Worm (Caenorhabditis elegans) whole organism, L4 larva: ENCODE data around the gene flp-1.

Experiments used
- F10B5.3 ChIP-seq: sonication (generic microtip); optimal IDR thresholded peaks from 2 replicates; lab custom pipeline; 2016; ENCODE audit warnings: mild to moderate bottlenecking, missing genetic modification characterization, missing compliant biosample characterization
- F26F4.8 ChIP-seq: fragments of 200-800 bp; sonication (Bioruptor generic); conservative IDR thresholded peaks from 2 replicates; pipeline ENCODE4 v1.3.6; 2022; ENCODE audit warnings: missing genetic modification characterization, missing compliant biosample characterization
- F44E2.7 ChIP-seq: fragments of 200-800 bp; sonication (Bioruptor generic); IDR thresholded peaks from 2 replicates; pipeline ENCODE4 v2.1.2; 2022; ENCODE audit warnings: missing genetic modification characterization, missing compliant biosample characterization
- F49E8.2 ChIP-seq: sonication (generic microtip); optimal IDR thresholded peaks from 2 replicates; lab custom pipeline; 2016; ENCODE audit warnings: missing compliant biosample characterization, mild to moderate bottlenecking, missing genetic modification characterization, borderline replicate concordance
- T20F7.1 ChIP-seq: fragments of 200-800 bp; sonication (Bioruptor generic); optimal IDR thresholded peaks from 2 replicates; lab custom pipeline; 2018; ENCODE audit warnings: mild to moderate bottlenecking, missing genetic modification characterization, missing compliant biosample characterization
- Y105C5A.15 ChIP-seq: fragments of 200-800 bp; sonication (Bioruptor generic); IDR thresholded peaks from 2 replicates; pipeline ENCODE4 v1.3.6; 2022; ENCODE audit warnings: missing genetic modification characterization, missing compliant biosample characterization
- Y48G9A.11 ChIP-seq: fragments of 200-800 bp; sonication (Bioruptor generic); IDR thresholded peaks from 2 replicates; pipeline ENCODE4 v1.3.6; 2022; ENCODE audit warnings: missing genetic modification reagents, missing genetic modification characterization, missing compliant biosample characterization
- Y5F2A.4 ChIP-seq: fragments of 200-800 bp; sonication (Bioruptor generic); optimal IDR thresholded peaks from 2 replicates; lab custom pipeline; 2018; ENCODE audit warnings: mild to moderate bottlenecking, missing genetic modification characterization, missing compliant biosample characterization
- ZK546.5 ChIP-seq, 2 experiments: sonication (generic microtip); optimal IDR thresholded peaks; 2 replicates each; lab custom pipeline; 2017; ENCODE audit warnings: missing biosample characterization in 2 of 2, missing genetic modification characterization in 2 of 2
- aha-1 ChIP-seq: fragments of 150-350 bp; peaks from one replicate; lab custom pipeline; 2014; ENCODE audit warnings: missing biosample characterization, missing genetic modification characterization
- ama-1 ChIP-seq: fragments of 150-350 bp; optimal IDR thresholded peaks from 2 replicates; lab custom pipeline; 2014; ENCODE audit warnings: inconsistent platforms, mixed read lengths
- ceh-20 ChIP-seq: fragments of 200-800 bp; sonication (Bioruptor generic); IDR thresholded peaks from 2 replicates; pipeline ENCODE4 v1.3.6; 2022; ENCODE audit warnings: missing genetic modification reagents, missing genetic modification characterization, missing compliant biosample characterization
- ceh-28 ChIP-seq: fragments of 150-350 bp; optimal IDR thresholded peaks from 2 replicates; lab custom pipeline; 2014; ENCODE audit warnings: missing biosample characterization, missing genetic modification reagents, missing genetic modification characterization
- ceh-82 ChIP-seq: sonication (generic microtip); optimal IDR thresholded peaks from 2 replicates; lab custom pipeline; 2017; ENCODE audit warnings: missing biosample characterization, missing genetic modification characterization
- cey-2 ChIP-seq: sonication (generic microtip); optimal IDR thresholded peaks from 3 replicates; lab custom pipeline; 2017; ENCODE audit warnings: missing genetic modification characterization, mild to moderate bottlenecking, missing compliant biosample characterization, antibody characterized with exemption, borderline replicate concordance; ENCODE audit not compliant: insufficient read depth
- dmd-8 ChIP-seq: fragments of 200-800 bp; sonication (Bioruptor generic); IDR thresholded peaks from 2 replicates; pipeline ENCODE4 v1.3.6; 2022; ENCODE audit warnings: missing genetic modification characterization, missing compliant biosample characterization
- dpl-1 ChIP-seq: fragments of 150-350 bp; optimal IDR thresholded peaks from 2 replicates; lab custom pipeline; 2014; ENCODE audit warnings: missing biosample characterization, missing genetic modification reagents, missing genetic modification characterization
- dve-1 ChIP-seq: sonication (generic microtip); optimal IDR thresholded peaks from 2 replicates; lab custom pipeline; 2017; ENCODE audit warnings: antibody characterized with exemption, mild to moderate bottlenecking, missing genetic modification characterization, missing compliant biosample characterization; ENCODE audit not compliant: insufficient read depth
- egl-43 ChIP-seq: fragments of 200-800 bp; sonication (Bioruptor generic); IDR thresholded peaks from 2 replicates; pipeline ENCODE4 v1.3.6; 2022; ENCODE audit warnings: missing genetic modification reagents, missing genetic modification characterization, missing compliant biosample characterization
- fkh-10 ChIP-seq: fragments of 150-350 bp; optimal IDR thresholded peaks from 2 replicates; lab custom pipeline; 2014; ENCODE audit warnings: missing biosample characterization, missing genetic modification reagents, missing genetic modification characterization
- gei-8 ChIP-seq: fragments of 200-800 bp; sonication (Bioruptor generic); optimal IDR thresholded peaks from 2 replicates; lab custom pipeline; 2018; ENCODE audit warnings: mild to moderate bottlenecking, missing genetic modification characterization, missing compliant biosample characterization
- hlh-11 ChIP-seq: fragments of 200-800 bp; sonication (Bioruptor generic); optimal IDR thresholded peaks from 2 replicates; lab custom pipeline; 2018; ENCODE audit warnings: mild to moderate bottlenecking, missing genetic modification characterization, missing compliant biosample characterization
- hlh-30 ChIP-seq: sonication (generic microtip); optimal IDR thresholded peaks from 2 replicates; lab custom pipeline; 2017; ENCODE audit warnings: antibody characterized with exemption, mild to moderate bottlenecking, missing genetic modification characterization, missing compliant biosample characterization; ENCODE audit not compliant: insufficient read depth
- lim-7 ChIP-seq: fragments of 200-800 bp; sonication (Bioruptor generic); IDR thresholded peaks from 2 replicates; pipeline ENCODE4 v1.3.6; 2022; ENCODE audit warnings: missing genetic modification characterization, missing compliant biosample characterization
- lin-13 ChIP-seq: fragments of 150-350 bp; optimal IDR thresholded peaks from 2 replicates; lab custom pipeline; 2014; ENCODE audit warnings: missing biosample characterization, missing genetic modification reagents, missing genetic modification characterization
- lsy-2 ChIP-seq, 2 experiments: fragments of 150-350 bp in 1 of 2; sonication (generic microtip) in 1 of 2; optimal IDR thresholded peaks; 2 replicates each; lab custom pipeline; 2014 to 2017; ENCODE audit warnings: missing biosample characterization in 2 of 2, missing genetic modification characterization in 2 of 2
- madf-9 ChIP-seq: fragments of 200-800 bp; sonication (Bioruptor generic); conservative IDR thresholded peaks from 2 replicates; pipeline ENCODE4 v1.3.6; 2022; ENCODE audit warnings: missing genetic modification reagents, missing genetic modification characterization, missing compliant biosample characterization
- mdl-1 ChIP-seq, 2 experiments: fragments of 150-350 bp in 1 of 2; sonication (generic microtip) in 1 of 2; optimal IDR thresholded peaks; 2 replicates each; lab custom pipeline; 2014 to 2017; ENCODE audit warnings: missing biosample characterization in 2 of 2, missing genetic modification characterization in 2 of 2
- mdt-29 ChIP-seq: fragments of 200-800 bp; sonication (Bioruptor generic); IDR thresholded peaks from 2 replicates; pipeline ENCODE4 v1.3.6; 2022; ENCODE audit warnings: missing genetic modification reagents, missing genetic modification characterization, missing compliant biosample characterization
- mep-1 ChIP-seq: fragments of 150-350 bp; sonication (generic microtip); optimal IDR thresholded peaks from 3 replicates; lab custom pipeline; 2014; ENCODE audit warnings: missing biosample characterization, missing genetic modification characterization
- mes-2 ChIP-seq: sonication (generic microtip); optimal IDR thresholded peaks from 2 replicates; lab custom pipeline; 2016; ENCODE audit warnings: missing genotype, mild to moderate bottlenecking, missing genetic modification characterization, missing compliant biosample characterization; ENCODE audit not compliant: poor library complexity, severe bottlenecking
- nhr-25 ChIP-seq: sonication (generic microtip); optimal IDR thresholded peaks from 2 replicates; lab custom pipeline; 2017; ENCODE audit warnings: missing genetic modification characterization, mild to moderate bottlenecking, missing compliant biosample characterization, antibody characterized with exemption, moderate library complexity, borderline replicate concordance; ENCODE audit not compliant: insufficient read depth
- nhr-48 ChIP-seq: sonication (generic microtip); optimal IDR thresholded peaks from 2 replicates; lab custom pipeline; 2016; ENCODE audit warnings: mild to moderate bottlenecking, missing genetic modification characterization, missing compliant biosample characterization
- rbr-2 ChIP-seq: sonication (generic microtip); optimal IDR thresholded peaks from 2 replicates; lab custom pipeline; 2016; ENCODE audit warnings: missing genotype, missing genetic modification characterization, missing compliant biosample characterization
- skn-1 ChIP-seq: fragments of 150-350 bp; optimal IDR thresholded peaks from 2 replicates; lab custom pipeline; 2014; ENCODE audit warnings: missing biosample characterization, missing genetic modification characterization
- snpc-1.2 ChIP-seq: fragments of 200-800 bp; sonication (Bioruptor generic); IDR thresholded peaks from 2 replicates; pipeline ENCODE4 v1.3.6; 2022; ENCODE audit warnings: missing genetic modification reagents, missing genetic modification characterization, missing compliant biosample characterization
- snpc-4 ChIP-seq: fragments of 150-350 bp; optimal IDR thresholded peaks from 2 replicates; lab custom pipeline; 2014; ENCODE audit warnings: missing biosample characterization, missing genetic modification characterization
- spr-1 ChIP-seq: sonication (generic microtip); optimal IDR thresholded peaks from 2 replicates; lab custom pipeline; 2016; ENCODE audit warnings: mild to moderate bottlenecking, missing genetic modification characterization, missing compliant biosample characterization
- spr-3 ChIP-seq: fragments of 200-800 bp; sonication (Bioruptor generic); optimal IDR thresholded peaks from 2 replicates; lab custom pipeline; 2018; ENCODE audit warnings: mild to moderate bottlenecking, missing genetic modification characterization, missing compliant biosample characterization
- tag-97 ChIP-seq: fragments of 200-800 bp; sonication (Bioruptor generic); IDR thresholded peaks from 2 replicates; pipeline ENCODE4 v1.3.6; 2022; ENCODE audit warnings: missing genetic modification characterization, missing compliant biosample characterization
- tra-1 ChIP-seq: fragments of 200-800 bp; sonication (Bioruptor generic); IDR thresholded peaks from 2 replicates; pipeline ENCODE4 v1.3.6; 2022; ENCODE audit warnings: missing genetic modification reagents, missing genetic modification characterization, missing compliant biosample characterization
- unc-130 ChIP-seq: sonication (generic microtip); optimal IDR thresholded peaks from 2 replicates; lab custom pipeline; 2016; ENCODE audit warnings: missing genetic modification reagents, missing genetic modification characterization, missing compliant biosample characterization
- unc-39 ChIP-seq: sonication (generic microtip); optimal IDR thresholded peaks from 2 replicates; lab custom pipeline; 2017; ENCODE audit warnings: missing biosample characterization, missing genetic modification characterization
- zfp-2 ChIP-seq: sonication (generic microtip); optimal IDR thresholded peaks from 2 replicates; lab custom pipeline; 2016; ENCODE audit warnings: mild to moderate bottlenecking, missing genetic modification characterization, missing compliant biosample characterization
- ztf-11 ChIP-seq: fragments of 150-350 bp; optimal IDR thresholded peaks from 2 replicates; lab custom pipeline; 2014; ENCODE audit warnings: missing biosample characterization, missing genetic modification characterization
- ztf-7 ChIP-seq: fragments of 150-350 bp; optimal IDR thresholded peaks from 2 replicates; lab custom pipeline; 2014; ENCODE audit warnings: missing biosample characterization, missing genetic modification characterization

Gene flp-1

DNA sequence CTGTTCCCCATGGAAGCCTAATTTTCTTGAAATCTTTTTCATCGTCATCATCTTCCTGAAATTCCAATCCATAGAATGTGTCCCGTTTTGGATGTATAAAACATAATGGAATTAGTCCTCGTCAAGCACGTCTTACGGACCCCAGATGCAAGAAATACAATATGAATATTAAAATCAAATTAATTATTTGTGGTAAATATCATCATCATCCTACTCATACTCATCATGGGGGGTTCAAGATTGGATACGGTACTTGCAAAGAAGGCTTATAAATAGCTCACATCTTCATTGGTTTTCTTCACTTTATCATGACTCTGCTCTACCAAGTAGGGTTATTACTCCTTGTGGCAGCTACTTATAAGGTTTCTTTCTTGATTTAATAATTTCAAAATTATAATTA lies at the start of gene flp-1:
Gene flp-1, plus strand, starts transcription at position 301 of the 400 bp plus-strand sequence.
- TF ChIP-seq lin-13 (GFP tag; lab: Kevin White, UChicago) = no peak
- no peak for TF ChIP-seq ceh-82 (tag; lab: Kevin White, UChicago)
- no peak for TF ChIP-seq nhr-25 (tag; lab: Kevin White, UChicago)
- TF ChIP-seq skn-1 (tag; lab: Kevin White, UChicago) = no peak
- no peak for TF ChIP-seq ztf-7
- no peak for TF ChIP-seq hlh-11 (tag; lab: Kevin White, UChicago)
- TF ChIP-seq F44E2.7 (GFP tag; lab: Robert Waterston, UW) = no peak
- TF ChIP-seq ama-1 (lab: Kevin White, UChicago) = no peak
- no peak for TF ChIP-seq Y48G9A.11
- TF ChIP-seq ceh-20 (GFP tag; lab: Robert Waterston, UW) = no peak
- TF ChIP-seq snpc-4 (tag; lab: Kevin White, UChicago) = no peak
- no peak for TF ChIP-seq ZK546.5 (tag; optimal IDR thresholded peaks at IDR 0.05; lab: Kevin White, UChicago)
- no peak for TF ChIP-seq unc-39
- no peak for TF ChIP-seq dmd-8 (GFP tag; lab: Robert Waterston, UW)

DNA sequence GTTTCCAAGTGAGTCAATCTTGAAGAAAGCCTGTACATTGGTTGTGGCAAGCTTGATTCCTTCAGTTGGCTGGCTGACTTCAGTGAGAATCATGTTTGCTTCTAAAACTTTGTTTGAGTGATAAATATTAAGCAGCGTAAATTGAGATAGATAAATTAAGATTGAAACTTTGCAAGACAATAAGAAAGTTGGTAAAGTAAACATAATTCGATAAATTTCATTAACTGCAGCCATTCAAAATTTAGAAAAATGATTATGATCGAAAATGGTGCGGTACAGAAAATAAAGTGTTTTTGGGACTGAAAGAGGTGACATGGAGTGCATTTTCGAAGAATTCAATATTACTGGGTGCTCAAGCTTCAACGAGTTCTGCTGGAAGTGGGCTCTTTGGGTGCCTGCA lies 49.0 kb upstream of the flp-1 start, which contains the start of gene icln-1:
Gene icln-1, minus strand, starts transcription at position 101 of the 400 bp plus-strand sequence.
- TF ChIP-seq hlh-30 (tag; lab: Kevin White, UChicago) (no peak), ztf-7 (no peak), nhr-25 (tag; lab: Kevin White, UChicago) (no peak), rbr-2 (no peak), gei-8 (GFP tag; lab: Kevin White, UChicago) (no peak), madf-9 (GFP tag; lab: Robert Waterston, UW) (no peak), dve-1 (no peak), unc-130 (GFP tag; lab: Kevin White, UChicago) (no peak), F44E2.7 (GFP tag; lab: Robert Waterston, UW) (no peak), fkh-10 (GFP tag; lab: Kevin White, UChicago) (no peak)

ce11 chrIV:9096160-9096879 lies 48.2 kb upstream of the flp-1 start, which contains the start of the genes znf-706 and cpna-3:
Gene znf-706, minus strand, starts transcription at chrIV:9096231.
Gene cpna-3, plus strand, starts transcription at chrIV:9096842.
- TF ChIP-seq Y5F2A.4 (GFP tag; lab: Kevin White, UChicago) = no peak
- 0 out of 2 replicates have a peak, but pooled peaks have one; percentile 46 for TF ChIP-seq snpc-1.2
- no peak for TF ChIP-seq tag-97 (GFP tag; lab: Robert Waterston, UW)
- no peak for TF ChIP-seq fkh-10 (GFP tag; lab: Kevin White, UChicago)
- TF ChIP-seq F49E8.2 = peak; percentile 10
- peak; percentile 31 for TF ChIP-seq unc-130 (GFP tag; lab: Kevin White, UChicago)
- peak in 1 of 2 experiments; percentile 19 for TF ChIP-seq mdl-1 (tag; optimal IDR thresholded peaks at IDR 0.05; lab: Kevin White, UChicago)
- TF ChIP-seq lsy-2 (tag; optimal IDR thresholded peaks at IDR 0.05; lab: Kevin White, UChicago) = no peak
- no peak for TF ChIP-seq F26F4.8 (GFP tag; lab: Robert Waterston, UW)
- TF ChIP-seq mdt-29 (GFP tag; lab: Robert Waterston, UW) = no peak
- no peak for TF ChIP-seq aha-1 (tag; lab: Kevin White, UChicago)
- TF ChIP-seq cey-2 (tag; lab: Kevin White, UChicago) = no peak
- TF ChIP-seq Y105C5A.15 (GFP tag; lab: Robert Waterston, UW) = no peak
- no peak for TF ChIP-seq rbr-2
- no peak for TF ChIP-seq zfp-2
- TF ChIP-seq nhr-48 (tag; lab: Kevin White, UChicago) = no peak
- TF ChIP-seq T20F7.1 = peak; percentile 42
- no peak for TF ChIP-seq tra-1 (GFP tag; lab: Robert Waterston, UW)
- TF ChIP-seq madf-9 (GFP tag; lab: Robert Waterston, UW) = no peak
- no peak for TF ChIP-seq egl-43 (GFP tag; lab: Robert Waterston, UW)
- TF ChIP-seq mep-1 (tag; lab: Kevin White, UChicago) = no peak
- no peak for TF ChIP-seq ztf-11 (tag; lab: Kevin White, UChicago)
- no peak for TF ChIP-seq lim-7 (GFP tag; lab: Robert Waterston, UW)
- no peak for TF ChIP-seq spr-1 (tag; lab: Kevin White, UChicago)
- TF ChIP-seq hlh-30 (tag; lab: Kevin White, UChicago) = peak; percentile 72
- TF ChIP-seq mes-2 (tag; lab: Kevin White, UChicago) = peak; percentile 20
- no peak for TF ChIP-seq ceh-28
- no peak for TF ChIP-seq spr-3 (GFP tag; lab: Kevin White, UChicago)
- peak; percentile 59 for TF ChIP-seq dpl-1 (GFP tag; lab: Kevin White, UChicago)
- no peak for TF ChIP-seq F10B5.3 (tag; lab: Kevin White, UChicago)
